Worm (Caenorhabditis elegans): ENCODE results near the gene clc-7.
A peak's percentile ranks its signal among the peaks of the same experiment; 100 is the strongest.

clc-7 gene

ce11 chrX:5073895-5074294 lies 6.0 kb downstream of the clc-7 start:
- TF ChIP-seq unc-62 (GFP tag; optimal IDR thresholded peaks at IDR 0.05): no peak
- no peak for TF ChIP-seq lin-32 (GFP tag; optimal IDR thresholded peaks at IDR 0.05)

ce11 chrX:5075538-5075937 lies 7.6 kb downstream of the clc-7 start:
- TF ChIP-seq ceh-39 (tag; optimal IDR thresholded peaks at IDR 0.05): no peak
- TF ChIP-seq ceh-43 (GFP tag; optimal IDR thresholded peaks at IDR 0.05): no peak
- no peak for TF ChIP-seq unc-39 (tag; optimal IDR thresholded peaks at IDR 0.05)

DNA sequence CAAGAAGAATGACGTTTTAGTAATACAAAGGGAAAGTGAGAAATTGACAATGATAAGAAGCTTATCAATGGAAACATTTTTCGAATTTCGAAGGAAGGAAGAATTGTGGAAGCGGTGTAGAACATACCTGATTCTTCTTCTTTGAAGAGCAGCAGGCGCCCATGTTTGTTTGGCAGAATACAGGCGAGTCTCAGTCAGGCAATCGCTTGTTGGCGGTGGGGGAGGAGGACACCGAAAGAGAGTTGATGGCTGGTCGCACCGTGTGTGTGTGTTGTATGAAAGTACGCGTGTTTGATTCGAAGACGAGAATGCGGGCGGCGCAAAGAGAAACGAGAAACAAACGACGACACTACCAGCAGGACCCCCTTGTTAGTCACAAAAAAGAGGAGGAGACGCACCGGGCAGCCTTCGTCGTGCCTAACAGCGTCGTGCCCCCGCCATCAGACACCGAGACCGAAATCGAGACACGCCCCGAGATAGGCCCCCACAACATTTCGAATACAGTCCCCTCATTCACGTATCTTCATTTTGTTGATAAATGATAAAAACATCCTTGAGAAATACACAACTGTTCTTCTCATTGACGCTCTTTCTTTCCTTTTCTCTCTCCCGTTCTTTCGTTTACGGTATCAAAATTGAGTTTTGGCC lies 9.9 kb downstream of the clc-7 start, which contains the start of gene cal-5:
cal-5 (minus strand) TSS at position 266 of the 648 bp plus-strand sequence.
- TF ChIP-seq cnd-1 (tag; optimal IDR thresholded peaks at IDR 0.05) (peak; percentile 21), lin-13 (tag; optimal IDR thresholded peaks at IDR 0.05) (no peak), sptf-1 (tag; optimal IDR thresholded peaks at IDR 0.05) (peak; percentile 3), drap-1 (GFP tag; optimal IDR thresholded peaks at IDR 0.05) (peak; percentile 17)

ce11 chrX:5079297-5079696 lies 11.4 kb downstream of the clc-7 start:
- TF ChIP-seq unc-62 (GFP tag; optimal IDR thresholded peaks at IDR 0.05) (no peak), nhr-237 (tag; optimal IDR thresholded peaks at IDR 0.05) (no peak), bed-3 (GFP tag; optimal IDR thresholded peaks at IDR 0.05) (no peak), nhr-76 (tag; optimal IDR thresholded peaks at IDR 0.05) (no peak), hlh-1 (tag; optimal IDR thresholded peaks at IDR 0.05) (no peak), elt-1 (tag; optimal IDR thresholded peaks at IDR 0.05; ENCODE audit: borderline replicate concordance, insufficient read depth) (no peak), lsy-2 (tag; optimal IDR thresholded peaks at IDR 0.05) (no peak), unc-120 (tag; optimal IDR thresholded peaks at IDR 0.05; ENCODE audit: poor library complexity, severe bottlenecking) (no peak), cnd-1 (tag; optimal IDR thresholded peaks at IDR 0.05) (no peak), nhr-2 (tag; optimal IDR thresholded peaks at IDR 0.05) (no peak), ceh-43 (GFP tag; optimal IDR thresholded peaks at IDR 0.05) (no peak), ceh-39 (tag; optimal IDR thresholded peaks at IDR 0.05) (no peak), pha-4 (tag; optimal IDR thresholded peaks at IDR 0.05) (no peak), M03D4.4 (tag; optimal IDR thresholded peaks at IDR 0.05) (no peak)

DNA sequence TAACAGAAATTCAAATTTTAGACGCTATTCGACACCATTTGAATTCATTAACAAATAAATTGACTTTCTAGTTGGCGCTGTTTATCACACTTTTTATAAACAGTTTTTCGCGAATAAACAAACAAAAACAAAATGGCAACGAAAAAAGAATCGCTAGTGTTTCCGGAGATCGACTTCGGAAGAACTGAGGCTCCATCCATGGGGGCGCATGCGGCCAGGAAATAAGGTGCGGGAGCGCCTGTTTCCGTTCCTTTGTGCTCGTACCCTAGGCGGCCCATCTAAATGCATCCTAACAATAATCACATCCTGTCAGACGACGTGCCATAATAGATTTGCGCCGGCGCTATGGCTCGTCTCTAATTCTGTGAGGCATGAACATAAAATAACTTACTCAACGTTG lies 16.2 kb downstream of the clc-7 start:
- TF ChIP-seq lin-32 (GFP tag; optimal IDR thresholded peaks at IDR 0.05): no peak
- TF ChIP-seq unc-39 (tag; optimal IDR thresholded peaks at IDR 0.05): no peak

ce11 chrX:5084495-5084894 lies 16.6 kb downstream of the clc-7 start, which contains the start of gene ets-5:
Gene ets-5, minus strand, starts transcription at chrX:5084526.
- TF ChIP-seq elt-3 (tag; optimal IDR thresholded peaks at IDR 0.05) (no peak), drap-1 (GFP tag; optimal IDR thresholded peaks at IDR 0.05) (no peak), bed-3 (GFP tag; optimal IDR thresholded peaks at IDR 0.05) (no peak), mls-2 (tag; optimal IDR thresholded peaks at IDR 0.05) (no peak), ztf-11 (tag; optimal IDR thresholded peaks at IDR 0.05) (no peak), lsy-2 (tag; optimal IDR thresholded peaks at IDR 0.05) (no peak), cnd-1 (tag; optimal IDR thresholded peaks at IDR 0.05) (no peak), elt-1 (tag; optimal IDR thresholded peaks at IDR 0.05; ENCODE audit: borderline replicate concordance, insufficient read depth) (no peak), sem-2 (GFP tag; optimal IDR thresholded peaks at IDR 0.05) (no peak), nhr-28 (tag; optimal IDR thresholded peaks at IDR 0.05) (no peak), flh-1 (GFP tag; optimal IDR thresholded peaks at IDR 0.05) (no peak)

ce11 chrX:5085465-5085864 lies 17.6 kb downstream of the clc-7 start:
- TF ChIP-seq cnd-1 (tag; optimal IDR thresholded peaks at IDR 0.05) (peak; percentile 96), tbx-8 (GFP tag; optimal IDR thresholded peaks at IDR 0.05) (peak; percentile 92), unc-120 (tag; optimal IDR thresholded peaks at IDR 0.05; ENCODE audit: poor library complexity, severe bottlenecking) (peak; percentile 95), ceh-39 (tag; optimal IDR thresholded peaks at IDR 0.05) (peak; percentile 15), ztf-11 (tag; optimal IDR thresholded peaks at IDR 0.05) (peak; percentile 79), mep-1 (tag; optimal IDR thresholded peaks at IDR 0.05) (peak; percentile 93), nhr-2 (tag; optimal IDR thresholded peaks at IDR 0.05) (no peak), lsy-2 (tag; optimal IDR thresholded peaks at IDR 0.05) (peak; percentile 55), lin-13 (tag; optimal IDR thresholded peaks at IDR 0.05) (peak; percentile 66), ces-1 (GFP tag; optimal IDR thresholded peaks at IDR 0.05) (peak; percentile 73), mab-5 (tag; optimal IDR thresholded peaks at IDR 0.05) (peak; percentile 74), M03D4.4 (tag; optimal IDR thresholded peaks at IDR 0.05) (peak; percentile 96), unc-62 (GFP tag; optimal IDR thresholded peaks at IDR 0.05) (peak; percentile 74), ceh-83 (GFP tag; optimal IDR thresholded peaks at IDR 0.05) (peak; percentile 99), mls-2 (tag; optimal IDR thresholded peaks at IDR 0.05) (peak; percentile 99), nhr-237 (tag; optimal IDR thresholded peaks at IDR 0.05) (peak; percentile 68), snpc-4 (tag; optimal IDR thresholded peaks at IDR 0.05) (no peak), nhr-12 (tag; optimal IDR thresholded peaks at IDR 0.05) (peak; percentile 56), bed-3 (GFP tag; optimal IDR thresholded peaks at IDR 0.05) (peak; percentile 92), lin-32 (GFP tag; optimal IDR thresholded peaks at IDR 0.05) (peak; percentile 90), sptf-1 (tag; optimal IDR thresholded peaks at IDR 0.05) (peak; percentile 98), nhr-76 (tag; optimal IDR thresholded peaks at IDR 0.05) (peak; percentile 27), drap-1 (GFP tag; optimal IDR thresholded peaks at IDR 0.05) (peak; percentile 98), nhr-28 (tag; optimal IDR thresholded peaks at IDR 0.05) (peak; percentile 56), ham-2 (GFP tag; optimal IDR thresholded peaks at IDR 0.05) (peak; percentile 97), blmp-1 (tag; optimal IDR thresholded peaks at IDR 0.05) (no peak), sem-2 (GFP tag; optimal IDR thresholded peaks at IDR 0.05) (peak; percentile 93), unc-39 (tag; optimal IDR thresholded peaks at IDR 0.05) (peak; percentile 54)

Data from whole organism, mixed stage, embryonic.